In the genomic region with DNA sequence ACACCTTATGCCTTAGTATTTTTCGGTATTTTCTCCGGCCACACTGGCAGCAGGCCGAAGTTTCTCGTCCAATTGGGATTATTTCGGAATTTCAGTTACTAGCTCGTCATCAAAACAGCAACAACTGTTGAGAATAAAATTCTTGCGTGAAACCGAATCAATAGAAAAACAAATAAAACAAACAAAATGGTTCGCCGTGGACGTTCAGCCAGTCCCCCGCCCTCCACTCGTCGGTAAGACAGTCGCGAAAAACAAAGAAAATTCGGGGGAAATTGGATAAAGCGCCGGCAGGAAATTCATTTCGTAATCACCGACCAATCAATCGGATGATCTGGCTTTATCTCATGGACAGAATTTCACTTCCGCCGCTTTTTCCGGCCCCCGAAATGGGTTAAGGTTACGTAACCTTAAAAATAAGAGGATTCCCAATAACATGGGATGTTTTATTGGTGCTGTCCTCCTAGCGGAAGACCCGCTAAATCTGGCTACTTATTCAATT, we compare ENCODE assay signal across 5 fruit fly cellular contexts.
A peak's percentile ranks its signal among the peaks of the same experiment; 100 is the strongest.
TF ChIP-seq lines count a peak whose summit lies in the region.

A gene (plus strand): TSS at position 51 of the 499 bp plus-strand sequence.

- TF ChIP-seq CTCF in whole organism, embryonic (GFP tag; optimal IDR thresholded peaks at IDR 0.05; lab: Kevin White, UChicago) = no peak

TF ChIP-seq in whole organism, adult, 20 proteins besides CTCF, POLR2A, EP300 and RAD21 (continues in another document):
- peak; percentile 25 for TF ChIP-seq CG11617 (GFP tag; optimal IDR thresholded peaks at IDR 0.05; lab: Kevin White, UChicago)
- peak; percentile 86 for TF ChIP-seq bab1 (GFP tag; optimal IDR thresholded peaks at IDR 0.05; lab: Kevin White, UChicago)
- no peak for TF ChIP-seq pad (GFP tag; optimal IDR thresholded peaks at IDR 0.05; lab: Kevin White, UChicago)
- TF ChIP-seq Mnt (GFP tag; optimal IDR thresholded peaks at IDR 0.05; lab: Kevin White, UChicago) = peak; percentile 56
- TF ChIP-seq Clk (GFP tag; optimal IDR thresholded peaks at IDR 0.05; lab: Kevin White, UChicago) = no peak
- peak; percentile 19 for TF ChIP-seq kay (GFP tag; lab: Kevin White, UChicago; ENCODE audit: borderline replicate concordance)
- TF ChIP-seq ovo (GFP tag; optimal IDR thresholded peaks at IDR 0.05; lab: Kevin White, UChicago) = no peak
- no peak for TF ChIP-seq CG5204 (GFP tag; optimal IDR thresholded peaks at IDR 0.05; lab: Kevin White, UChicago)
- TF ChIP-seq cnc (optimal IDR thresholded peaks at IDR 0.05; lab: Kevin White, UChicago) = no peak
- TF ChIP-seq CG1620 (GFP tag; optimal IDR thresholded peaks at IDR 0.05; lab: Kevin White, UChicago) = peak; percentile 33
- TF ChIP-seq CG14711 (tag; optimal IDR thresholded peaks at IDR 0.05; lab: Kevin White, UChicago) = no peak
- TF ChIP-seq CG7045 (GFP tag; optimal IDR thresholded peaks at IDR 0.05; lab: Kevin White, UChicago) = no peak
- TF ChIP-seq CG12768 (GFP tag; optimal IDR thresholded peaks at IDR 0.05; lab: Kevin White, UChicago) = no peak
- peak; percentile 44 for TF ChIP-seq Hr96 (GFP tag; optimal IDR thresholded peaks at IDR 0.05; lab: Kevin White, UChicago)
- TF ChIP-seq CG33017 (tag; optimal IDR thresholded peaks at IDR 0.05; lab: Kevin White, UChicago) = no peak
- peak; percentile 42 for TF ChIP-seq tj (GFP tag; optimal IDR thresholded peaks at IDR 0.05; lab: Kevin White, UChicago)
- TF ChIP-seq CG7101 (tag; optimal IDR thresholded peaks at IDR 0.05; lab: Kevin White, UChicago) = no peak

TF ChIP-seq in whole organism, embryonic, 481 proteins besides CTCF, POLR2A, EP300 and RAD21 (continues in another document):
- 0 out of 2 replicates have a peak, but pooled peaks have one; percentile 3 for TF ChIP-seq CG1024 (GFP tag; IDR thresholded peaks at IDR 0.05; lab: Robert Waterston, UW)
- peak; percentile 15 for TF ChIP-seq Hand (GFP tag; optimal IDR thresholded peaks at IDR 0.05; lab: Kevin White, UChicago)
- no peak for TF ChIP-seq lab (GFP tag; optimal IDR thresholded peaks at IDR 0.05; lab: Kevin White, UChicago)
- peak; percentile 11 for TF ChIP-seq Fer3 (tag; optimal IDR thresholded peaks at IDR 0.05; lab: Kevin White, UChicago)
- no peak for TF ChIP-seq ems (GFP tag; optimal IDR thresholded peaks at IDR 0.05; lab: Kevin White, UChicago)
- no peak for TF ChIP-seq btn (GFP tag; optimal IDR thresholded peaks at IDR 0.05; lab: Kevin White, UChicago)
- TF ChIP-seq nmo (GFP tag; optimal IDR thresholded peaks at IDR 0.05; lab: Kevin White, UChicago) = no peak
- no peak for TF ChIP-seq en (GFP tag; optimal IDR thresholded peaks at IDR 0.05; lab: Kevin White, UChicago)
- no peak for TF ChIP-seq lilli (GFP tag; optimal IDR thresholded peaks at IDR 0.05; lab: Kevin White, UChicago)
- TF ChIP-seq Rfx (GFP tag; IDR thresholded peaks at IDR 0.05; lab: Robert Waterston, UW) = no peak
- TF ChIP-seq emc (GFP tag; optimal IDR thresholded peaks at IDR 0.05; lab: Kevin White, UChicago) = no peak
- no peak for TF ChIP-seq tin (GFP tag; optimal IDR thresholded peaks at IDR 0.05; lab: Kevin White, UChicago)
- TF ChIP-seq CG4617 (GFP tag; optimal IDR thresholded peaks at IDR 0.05; lab: Kevin White, UChicago; ENCODE audit: borderline replicate concordance) = peak; percentile 44
- TF ChIP-seq al (GFP tag; IDR thresholded peaks at IDR 0.05; lab: Robert Waterston, UW) = no peak
- TF ChIP-seq Eip74EF (GFP tag; optimal IDR thresholded peaks at IDR 0.05; lab: Kevin White, UChicago) = peak in 1 of 2 experiments; percentile 70
- peak; percentile 11 for TF ChIP-seq sens (GFP tag; lab: Kevin White, UChicago)
- no peak for TF ChIP-seq fd102C (GFP tag; optimal IDR thresholded peaks at IDR 0.05; lab: Kevin White, UChicago)

TF ChIP-seq in whole organism, prepupa, 60 proteins besides CTCF, POLR2A, EP300 and RAD21 (continues in another document):
- TF ChIP-seq CG11762 (GFP tag; optimal IDR thresholded peaks at IDR 0.05; lab: Kevin White, UChicago; ENCODE audit: insufficient read depth) (no peak), OdsH (GFP tag; optimal IDR thresholded peaks at IDR 0.05; lab: Kevin White, UChicago) (no peak), achi (GFP tag; optimal IDR thresholded peaks at IDR 0.05; lab: Kevin White, UChicago) (no peak), CG10669 (GFP tag; optimal IDR thresholded peaks at IDR 0.05; lab: Kevin White, UChicago) (no peak), CG11294 (GFP tag; IDR thresholded peaks at IDR 0.05; lab: Robert Waterston, UW) (no peak), lz (GFP tag; optimal IDR thresholded peaks at IDR 0.05; lab: Kevin White, UChicago) (no peak), vri (GFP tag; optimal IDR thresholded peaks at IDR 0.05; lab: Kevin White, UChicago) (peak; percentile 94), Gug (GFP tag; IDR thresholded peaks at IDR 0.05; lab: Robert Waterston, UW) (no peak), ss (GFP tag; optimal IDR thresholded peaks at IDR 0.05; lab: Kevin White, UChicago) (peak; percentile 7 to 55), CG1621 (tag; optimal IDR thresholded peaks at IDR 0.05; lab: Kevin White, UChicago) (no peak), Ets96B (tag; optimal IDR thresholded peaks at IDR 0.05; lab: Kevin White, UChicago) (no peak), svp (GFP tag; lab: Kevin White, UChicago) (peak; percentile 67), dac (GFP tag; optimal IDR thresholded peaks at IDR 0.05; lab: Kevin White, UChicago) (no peak), CG8119 (GFP tag; IDR thresholded peaks at IDR 0.05; lab: Robert Waterston, UW) (no peak), CG10631 (GFP tag; optimal IDR thresholded peaks at IDR 0.05; lab: Kevin White, UChicago) (no peak), CG15336 (GFP tag; IDR thresholded peaks at IDR 0.05; lab: Robert Waterston, UW) (peak; percentile 39; the same call in 1 of the 2 replicates), fkh (GFP tag; optimal IDR thresholded peaks at IDR 0.05; lab: Kevin White, UChicago) (peak; percentile 74), net (GFP tag; optimal IDR thresholded peaks at IDR 0.05; lab: Kevin White, UChicago) (no peak), CG3032 (tag; optimal IDR thresholded peaks at IDR 0.05; lab: Kevin White, UChicago) (no peak)

TF ChIP-seq in whole organism, pupa, 21 proteins besides CTCF, POLR2A, EP300 and RAD21:
- TF ChIP-seq CG4496 (GFP tag; IDR thresholded peaks at IDR 0.05; lab: Robert Waterston, UW) = 0 out of 3 replicates have a peak, but pooled peaks have one; percentile 37
- TF ChIP-seq CG8159 (tag; optimal IDR thresholded peaks at IDR 0.05; lab: Kevin White, UChicago) = no peak
- TF ChIP-seq CG17806 (tag; optimal IDR thresholded peaks at IDR 0.05; lab: Kevin White, UChicago) = no peak
- peak; percentile 18 for TF ChIP-seq Snoo (tag; optimal IDR thresholded peaks at IDR 0.05; lab: Kevin White, UChicago)
- TF ChIP-seq CG13204 (GFP tag; optimal IDR thresholded peaks at IDR 0.05; lab: Kevin White, UChicago) = no peak
- TF ChIP-seq CG9948 (tag; optimal IDR thresholded peaks at IDR 0.05; lab: Kevin White, UChicago) = no peak
- TF ChIP-seq fd96Ca (GFP tag; IDR thresholded peaks at IDR 0.05; lab: Robert Waterston, UW) = no peak
TF ChIP-seq in whole organism, pupa: peak in this region for 2.

TF ChIP-seq in whole organism, wandering third instar larva, 38 proteins besides CTCF, POLR2A, EP300 and RAD21:
- TF ChIP-seq sv (GFP tag; optimal IDR thresholded peaks at IDR 0.05; lab: Kevin White, UChicago) (no peak), OdsH (GFP tag; optimal IDR thresholded peaks at IDR 0.05; lab: Kevin White, UChicago) (no peak), foxo (GFP tag; optimal IDR thresholded peaks at IDR 0.05; lab: Kevin White, UChicago) (no peak), Hnf4 (GFP tag; optimal IDR thresholded peaks at IDR 0.05; lab: Kevin White, UChicago) (no peak), CG32264 (GFP tag; optimal IDR thresholded peaks at IDR 0.05; lab: Kevin White, UChicago) (no peak), dmrt93B (GFP tag; optimal IDR thresholded peaks at IDR 0.05; lab: Kevin White, UChicago) (no peak), Sp1 (GFP tag; optimal IDR thresholded peaks at IDR 0.05; lab: Kevin White, UChicago) (peak; percentile 36), Abd-B (GFP tag; optimal IDR thresholded peaks at IDR 0.05; lab: Kevin White, UChicago) (no peak), Dfd (GFP tag; optimal IDR thresholded peaks at IDR 0.05; lab: Kevin White, UChicago) (no peak), usp (GFP tag; optimal IDR thresholded peaks at IDR 0.05; lab: Kevin White, UChicago) (no peak), Myc (optimal IDR thresholded peaks at IDR 0.05; lab: Kevin White, UChicago) (no peak), Jra (GFP tag; optimal IDR thresholded peaks at IDR 0.05; lab: Kevin White, UChicago) (no peak), Rel (GFP tag; optimal IDR thresholded peaks at IDR 0.05; lab: Kevin White, UChicago) (no peak), Rel (tag; optimal IDR thresholded peaks at IDR 0.05; lab: Kevin White, UChicago) (peak; percentile 84), GATAd (GFP tag; optimal IDR thresholded peaks at IDR 0.05; lab: Kevin White, UChicago) (no peak), woc (GFP tag; optimal IDR thresholded peaks at IDR 0.05; lab: Kevin White, UChicago) (no peak), CG9705 (GFP tag; optimal IDR thresholded peaks at IDR 0.05; lab: Kevin White, UChicago) (no peak)
